Fruit fly (Drosophila melanogaster): Measurements from ENCODE around the gene CG7523.

The CG7523 gene

DNA sequence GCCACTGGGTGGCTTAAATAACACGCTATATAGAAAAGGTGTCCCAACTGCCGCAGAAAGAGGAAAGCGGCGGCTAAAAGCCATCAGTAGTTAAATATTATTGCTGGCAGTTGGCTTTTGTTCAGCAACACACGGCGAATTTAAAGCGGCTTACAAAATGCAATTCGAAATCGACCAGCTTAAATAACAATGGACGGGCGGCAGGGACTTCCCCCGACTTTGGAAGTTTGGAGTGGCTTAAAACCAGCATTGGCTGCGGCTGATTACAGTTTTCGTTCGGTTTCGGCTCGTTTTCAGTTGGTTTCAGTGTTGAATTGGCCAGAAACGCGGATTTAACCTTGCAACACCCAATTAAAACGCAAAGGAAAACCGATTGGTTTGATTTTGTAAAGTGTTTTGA, 34.4 kb upstream of the CG7523 start:
- TF ChIP-seq oc (tag; optimal IDR thresholded peaks at IDR 0.05) (peak; percentile 85), dimm (GFP tag; IDR thresholded peaks at IDR 0.05) (no peak)

DNA sequence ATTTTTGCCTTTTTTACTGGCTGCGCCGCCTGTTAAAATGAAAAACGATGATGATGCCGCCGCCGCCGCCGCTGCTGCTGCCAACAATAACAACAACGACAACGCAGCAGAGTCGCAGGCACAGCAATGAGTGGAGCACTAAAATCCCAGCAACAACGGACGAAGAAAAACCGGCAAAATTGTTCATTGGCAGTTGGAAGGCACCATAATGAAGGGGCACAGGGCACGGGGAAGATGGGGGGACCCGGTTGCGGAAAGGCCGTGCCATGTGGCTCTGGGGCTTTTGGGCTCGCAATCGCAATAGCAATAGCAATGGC, 33.8 kb upstream of the CG7523 start:
- TF ChIP-seq crol (GFP tag; IDR thresholded peaks at IDR 0.05) (peak; percentile 73; the same call in 1 of the 2 replicates), zf30C (GFP tag; optimal IDR thresholded peaks at IDR 0.05) (peak; percentile 48), jigr1 (GFP tag; IDR thresholded peaks at IDR 0.05) (no peak), Adf1 (GFP tag; IDR thresholded peaks at IDR 0.05) (peak; percentile 3; the same call in 1 of the 2 replicates)

DNA sequence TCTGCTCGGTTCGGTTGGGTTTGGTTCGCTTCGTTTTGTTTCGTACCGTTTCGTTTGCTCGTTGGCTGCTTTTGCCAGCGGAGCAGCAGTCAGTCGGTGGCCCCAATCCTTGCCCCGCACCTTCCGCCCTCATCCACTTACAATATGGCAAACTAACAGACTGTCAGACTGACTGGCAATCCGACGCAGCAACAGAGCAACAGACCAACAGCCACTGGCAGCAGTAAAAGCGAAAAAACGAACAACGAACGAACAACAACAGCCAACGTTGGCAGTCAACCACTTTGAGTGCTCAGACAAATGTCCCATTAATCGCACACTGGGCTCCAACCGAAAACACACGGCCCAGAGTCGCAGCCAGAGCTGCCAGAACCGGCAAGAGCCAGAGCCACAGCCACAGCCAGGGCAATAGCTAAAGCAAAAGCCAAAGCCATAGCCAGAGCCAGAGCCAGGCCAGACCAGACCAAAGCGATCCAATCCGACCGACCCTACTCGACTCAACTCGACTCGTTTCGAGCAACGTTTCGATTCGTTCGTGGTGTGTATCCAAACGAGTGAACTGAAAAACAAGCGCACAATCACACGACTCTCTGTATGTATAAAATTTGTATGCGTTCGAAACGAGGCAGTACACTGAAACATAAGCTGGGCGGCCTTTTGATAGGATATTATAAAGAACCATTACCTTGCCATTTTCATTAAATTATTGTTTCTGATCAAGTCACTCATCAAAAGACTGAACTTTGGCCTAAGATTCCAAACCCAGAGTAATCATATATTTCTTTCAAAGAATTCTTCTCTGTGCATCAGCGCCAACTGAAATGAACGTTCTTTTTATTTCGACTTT, 33.2 kb upstream of the CG7523 start:
- TF ChIP-seq Mes4 (GFP tag; optimal IDR thresholded peaks at IDR 0.05) (peak; percentile 99), CG43689 (GFP tag; IDR thresholded peaks at IDR 0.05) (peak; percentile 98), Dbx (GFP tag; IDR thresholded peaks at IDR 0.05) (peak; percentile 99), CG4707 (GFP tag; optimal IDR thresholded peaks at IDR 0.05) (peak; percentile 95), CG5245 (GFP tag; optimal IDR thresholded peaks at IDR 0.05) (peak; percentile 99), scrt (GFP tag; optimal IDR thresholded peaks at IDR 0.05) (peak; percentile 96), CG2202 (tag; optimal IDR thresholded peaks at IDR 0.05) (peak; percentile 98), CG32532 (GFP tag; IDR thresholded peaks at IDR 0.05) (peak; percentile 99), CG12744 (GFP tag; optimal IDR thresholded peaks at IDR 0.05) (peak; percentile 99), CG11696 (GFP tag; IDR thresholded peaks at IDR 0.05) (peak; percentile 97), Vsx1 (GFP tag; optimal IDR thresholded peaks at IDR 0.05) (peak; percentile 98), ase (GFP tag; IDR thresholded peaks at IDR 0.05) (peak; percentile 99), CG11456 (GFP tag; IDR thresholded peaks at IDR 0.05) (peak; percentile 99), Jarid2 (GFP tag; optimal IDR thresholded peaks at IDR 0.05) (peak; percentile 93), Dip2 (GFP tag; IDR thresholded peaks at IDR 0.05) (peak; percentile 70), kni (GFP tag; optimal IDR thresholded peaks at IDR 0.05) (peak; percentile 89), Sry-δ (GFP tag; optimal IDR thresholded peaks at IDR 0.05) (peak; percentile 79), Hr51 (GFP tag; optimal IDR thresholded peaks at IDR 0.05) (peak; percentile 99), Poxn (GFP tag; IDR thresholded peaks at IDR 0.05) (peak; percentile 98), vfl (GFP tag; optimal IDR thresholded peaks at IDR 0.05) (peak; percentile 98), CG7745 (tag; optimal IDR thresholded peaks at IDR 0.05) (peak; percentile 81), CG14441 (GFP tag; IDR thresholded peaks at IDR 0.05) (peak; percentile 99), Optix (GFP tag; IDR thresholded peaks at IDR 0.05) (peak; percentile 99), Hsf (GFP tag; optimal IDR thresholded peaks at IDR 0.05) (peak; percentile 99), aop (GFP tag; IDR thresholded peaks at IDR 0.05) (peak; percentile 93), CG8765 (GFP tag; IDR thresholded peaks at IDR 0.05) (peak; percentile 96), Atf-2 (GFP tag; optimal IDR thresholded peaks at IDR 0.05) (peak; percentile 99), CG13775 (GFP tag; optimal IDR thresholded peaks at IDR 0.05) (peak; percentile 99), lilli (GFP tag; optimal IDR thresholded peaks at IDR 0.05) (peak; percentile 99), CG18476 (GFP tag; optimal IDR thresholded peaks at IDR 0.05) (peak; percentile 98), CG16863 (GFP tag; optimal IDR thresholded peaks at IDR 0.05) (peak; percentile 99), Antp (GFP tag; optimal IDR thresholded peaks at IDR 0.05) (peak; percentile 99), TFAM (GFP tag; optimal IDR thresholded peaks at IDR 0.05) (peak; percentile 92), CG11398 (GFP tag; optimal IDR thresholded peaks at IDR 0.05) (peak; percentile 98), CG11247 (GFP tag; IDR thresholded peaks at IDR 0.05) (peak; percentile 98), fru (optimal IDR thresholded peaks at IDR 0.05) (no peak), CG4424 (GFP tag; optimal IDR thresholded peaks at IDR 0.05) (peak; percentile 99), CG12236 (GFP tag; optimal IDR thresholded peaks at IDR 0.05) (peak; percentile 99), CG12942 (GFP tag; optimal IDR thresholded peaks at IDR 0.05) (peak; percentile 99), CG32772 (GFP tag; IDR thresholded peaks at IDR 0.05) (peak; percentile 99), Opbp (GFP tag; IDR thresholded peaks at IDR 0.05; ENCODE audit: partially characterized antibody) (0 out of 3 replicates have a peak, but pooled peaks have one; percentile 31)
